Worm (Caenorhabditis elegans) whole organism, L1 larva: ENCODE measurements around the gene lips-15.

Experiments
- C16A3.4 ChIP-seq: fragments of 150-350 bp; optimal IDR thresholded peaks from 2 replicates; lab custom pipeline; 2014; ENCODE audit warnings: missing biosample characterization, missing genetic modification characterization
- ceh-82 ChIP-seq, 3 experiments: fragments of 150-350 bp in 1 of 3; sonication (generic microtip) in 2 of 3; optimal IDR thresholded peaks; 2 replicates each; lab custom pipeline; 2014 to 2017; ENCODE audit warnings: missing biosample characterization in 3 of 3, missing genetic modification characterization in 3 of 3
- dpl-1 ChIP-seq, 3 experiments: fragments of 150-350 bp in 2 of 3; sonication (generic microtip) in 1 of 3; optimal IDR thresholded peaks; 2 replicates each; lab custom pipeline; 2014 to 2017; ENCODE audit warnings: missing biosample characterization in 3 of 3, missing genetic modification characterization in 3 of 3, missing genetic modification reagents in 3 of 3
- efl-1 ChIP-seq, 4 experiments: fragments of 150-350 bp; optimal IDR thresholded peaks in 3 of 4; peaks in 1 of 4; 1 replicate in 1 of 4; 2 replicates in 3 of 4; lab custom pipeline; 2014; ENCODE audit warnings: missing biosample characterization in 2 of 4, missing genetic modification characterization in 2 of 4, missing genetic modification reagents in 2 of 4
- elt-3 ChIP-seq, 6 experiments: fragments of 150-350 bp in 1 of 6; sonication (generic microtip); optimal IDR thresholded peaks; 2 replicates each; lab custom pipeline; 2017 to 2018; ENCODE audit warnings: missing biosample characterization in 6 of 6, missing genetic modification characterization in 6 of 6, inconsistent platforms in 1 of 6
- ets-5 ChIP-seq: fragments of 200-800 bp; sonication (Bioruptor generic); IDR thresholded peaks from 2 replicates; pipeline ENCODE4 v1.3.6; 2022; ENCODE audit warnings: missing genetic modification characterization, missing compliant biosample characterization
- fkh-10 ChIP-seq: sonication (generic microtip); optimal IDR thresholded peaks from 2 replicates; lab custom pipeline; 2017; ENCODE audit warnings: missing biosample characterization, missing genetic modification reagents, missing genetic modification characterization
- fkh-4 ChIP-seq: sonication (generic microtip); optimal IDR thresholded peaks from 2 replicates; lab custom pipeline; 2016; ENCODE audit warnings: missing compliant biosample characterization, missing genetic modification characterization, borderline replicate concordance
- fos-1 ChIP-seq: fragments of 150-350 bp; optimal IDR thresholded peaks from 2 replicates; lab custom pipeline; 2014; ENCODE audit warnings: missing biosample characterization, missing genetic modification characterization
- hpl-2 ChIP-seq: fragments of 150-350 bp; optimal IDR thresholded peaks from 2 replicates; lab custom pipeline; 2014; ENCODE audit warnings: missing biosample characterization, missing genetic modification reagents, missing genetic modification characterization
- irx-1 ChIP-seq: sonication (generic microtip); optimal IDR thresholded peaks from 2 replicates; lab custom pipeline; 2016; ENCODE audit warnings: missing genetic modification characterization, missing compliant biosample characterization
- isw-1 ChIP-seq: fragments of 200-800 bp; sonication (Bioruptor generic); IDR thresholded peaks from 2 replicates; pipeline ENCODE4 v1.3.6; 2022; ENCODE audit warnings: missing genetic modification characterization, missing compliant biosample characterization
- lin-13 ChIP-seq: fragments of 150-350 bp; optimal IDR thresholded peaks from 2 replicates; lab custom pipeline; 2014; ENCODE audit warnings: missing biosample characterization, missing genetic modification reagents, missing genetic modification characterization
- lin-14 ChIP-seq: fragments of 200-800 bp; sonication (Bioruptor generic); optimal IDR thresholded peaks from 2 replicates; lab custom pipeline; 2018; ENCODE audit warnings: mild to moderate bottlenecking, missing genetic modification characterization, moderate library complexity, missing compliant biosample characterization
- lin-15B ChIP-seq: fragments of 150-350 bp; sonication (generic microtip); optimal IDR thresholded peaks from 3 replicates; lab custom pipeline; 2014; ENCODE audit warnings: missing biosample characterization, missing genetic modification characterization
- lin-35 ChIP-seq, 2 experiments: fragments of 150-350 bp; optimal IDR thresholded peaks; 2 replicates each; lab custom pipeline; 2014; ENCODE audit warnings: missing biosample characterization in 2 of 2, missing genetic modification characterization in 2 of 2, missing genetic modification reagents in 2 of 2
- lsy-2 ChIP-seq, 2 experiments: fragments of 150-350 bp; optimal IDR thresholded peaks; 2 replicates each; lab custom pipeline; 2014; ENCODE audit warnings: missing biosample characterization in 2 of 2, missing genetic modification characterization in 2 of 2
- mep-1 ChIP-seq: fragments of 150-350 bp; optimal IDR thresholded peaks from 2 replicates; lab custom pipeline; 2014; ENCODE audit warnings: missing biosample characterization, missing genetic modification characterization
- nhr-85 ChIP-seq: sonication (generic microtip); peaks from one replicate; lab custom pipeline; 2016; ENCODE audit warnings: missing genetic modification characterization, inconsistent platforms, missing compliant biosample characterization
- skn-1 ChIP-seq: fragments of 150-350 bp; optimal IDR thresholded peaks from 2 replicates; lab custom pipeline; 2014; ENCODE audit warnings: missing biosample characterization, missing genetic modification characterization
- snpc-4 ChIP-seq: fragments of 150-350 bp; optimal IDR thresholded peaks from 2 replicates; lab custom pipeline; 2014; ENCODE audit warnings: missing biosample characterization, missing genetic modification characterization
- snu-23 ChIP-seq: sonication (generic microtip); optimal IDR thresholded peaks from 2 replicates; lab custom pipeline; 2016; ENCODE audit warnings: missing genetic modification characterization, missing compliant biosample characterization
- sox-4 ChIP-seq: sonication (generic microtip); optimal IDR thresholded peaks from 2 replicates; lab custom pipeline; 2016; ENCODE audit warnings: missing genetic modification characterization, missing compliant biosample characterization
- sup-37 ChIP-seq: fragments of 200-800 bp; sonication (Bioruptor generic); optimal IDR thresholded peaks from 2 replicates; lab custom pipeline; 2018; ENCODE audit warnings: mild to moderate bottlenecking, missing genetic modification characterization, missing compliant biosample characterization
- swsn-7 ChIP-seq: sonication (generic microtip); optimal IDR thresholded peaks from 2 replicates; lab custom pipeline; 2016; ENCODE audit warnings: missing genetic modification characterization, missing compliant biosample characterization
- tbx-2 ChIP-seq: sonication (generic microtip); optimal IDR thresholded peaks from 2 replicates; lab custom pipeline; 2016; ENCODE audit warnings: missing genetic modification characterization, missing compliant biosample characterization
- tlp-1 ChIP-seq: fragments of 150-350 bp; optimal IDR thresholded peaks from 2 replicates; lab custom pipeline; 2014; ENCODE audit warnings: missing biosample characterization, missing genetic modification characterization
- unc-130 ChIP-seq: fragments of 150-350 bp; optimal IDR thresholded peaks from 2 replicates; lab custom pipeline; 2017; ENCODE audit warnings: missing biosample characterization, missing genetic modification characterization, inconsistent platforms
- unc-30 ChIP-seq: sonication (generic microtip); optimal IDR thresholded peaks from 2 replicates; lab custom pipeline; 2017; ENCODE audit warnings: missing biosample characterization, missing genetic modification characterization
- unc-62 ChIP-seq: fragments of 150-350 bp; optimal IDR thresholded peaks from 2 replicates; lab custom pipeline; 2014; ENCODE audit warnings: missing biosample characterization, missing genetic modification reagents, missing genetic modification characterization
- xbp-1 ChIP-seq: sonication (generic microtip); optimal IDR thresholded peaks from 2 replicates; lab custom pipeline; 2016; ENCODE audit warnings: missing genetic modification characterization, missing compliant biosample characterization
- zip-4 ChIP-seq: fragments of 200-800 bp; sonication (Bioruptor generic); optimal IDR thresholded peaks from 2 replicates; lab custom pipeline; 2018; ENCODE audit warnings: mild to moderate bottlenecking, missing genetic modification characterization, moderate library complexity, missing compliant biosample characterization
- ztf-11 ChIP-seq, 2 experiments: sonication (generic microtip); optimal IDR thresholded peaks; 2 replicates each; lab custom pipeline; 2016 to 2017; ENCODE audit warnings: missing genetic modification characterization in 2 of 2, missing biosample characterization in 1 of 2, missing compliant biosample characterization in 1 of 2

lips-15 gene

ce11 chrII:12603667-12604621 is at the start of gene lips-15, which contains the start of gene ceh-100:
lips-15 (plus strand) TSS chrII:12604386.
ceh-100 (minus strand) TSS chrII:12603680.
- TF ChIP-seq fkh-4, result no peak
- TF ChIP-seq snu-23 (GFP tag; lab: Kevin White, UChicago), result peak; percentile 42
- peak; percentile 5 for TF ChIP-seq lin-13
- TF ChIP-seq sox-4 (tag; lab: Kevin White, UChicago), result no peak
- peak; percentile 64 to 71 for TF ChIP-seq efl-1 (optimal IDR thresholded peaks at IDR 0.05; lab: Kevin White, UChicago)
- peak; percentile 74 to 94 for TF ChIP-seq efl-1 (GFP tag; optimal IDR thresholded peaks at IDR 0.05 in 1 of 2; lab: Kevin White, UChicago)
- no peak for TF ChIP-seq fkh-10 (GFP tag; lab: Kevin White, UChicago)
- TF ChIP-seq mep-1 (tag; lab: Kevin White, UChicago), result peak; percentile 33
- peak; percentile 76 for TF ChIP-seq lin-15B (tag; lab: Kevin White, UChicago)
- TF ChIP-seq ceh-82 (tag; optimal IDR thresholded peaks at IDR 0.05; lab: Kevin White, UChicago), result peak in 1 of 3 experiments; percentile 10
- TF ChIP-seq lin-35 (GFP tag; optimal IDR thresholded peaks at IDR 0.05; lab: Kevin White, UChicago), result peak; percentile 8 to 65
- no peak for TF ChIP-seq zip-4 (GFP tag; lab: Kevin White, UChicago)
- TF ChIP-seq tlp-1 (tag; lab: Kevin White, UChicago), result no peak
- TF ChIP-seq skn-1, result peak; percentile 17
- no peak for TF ChIP-seq isw-1 (GFP tag; lab: Robert Waterston, UW)
- TF ChIP-seq dpl-1 (GFP tag; optimal IDR thresholded peaks at IDR 0.05; lab: Kevin White, UChicago), result peak; percentile 13 to 70 (median 45)
- peak in 1 of 6 experiments; percentile 16 for TF ChIP-seq elt-3 (tag; optimal IDR thresholded peaks at IDR 0.05; lab: Kevin White, UChicago)
- TF ChIP-seq tbx-2 (tag; lab: Kevin White, UChicago), result peak; percentile 8
- TF ChIP-seq irx-1, result no peak
- TF ChIP-seq nhr-85 (tag; lab: Kevin White, UChicago), result peak; percentile 62
- no peak for TF ChIP-seq ztf-11 (tag; optimal IDR thresholded peaks at IDR 0.05; lab: Kevin White, UChicago)
- peak; percentile 22 to 23 for TF ChIP-seq lsy-2 (tag; optimal IDR thresholded peaks at IDR 0.05; lab: Kevin White, UChicago)
- peak; percentile 8 for TF ChIP-seq C16A3.4 (tag; lab: Kevin White, UChicago)
- TF ChIP-seq lin-14 (GFP tag; lab: Kevin White, UChicago), result peak; percentile 46
- no peak for TF ChIP-seq unc-130 (tag; lab: Kevin White, UChicago)
- TF ChIP-seq snpc-4, result peak; percentile 16
- no peak for TF ChIP-seq unc-62 (GFP tag; lab: Kevin White, UChicago)

ce11 chrII:12555579-12555978 is 48.6 kb upstream of the lips-15 start, which contains the start of gene F49C5.11:
F49C5.11 (plus strand) TSS chrII:12555879.
- TF ChIP-seq sup-37 (GFP tag; lab: Kevin White, UChicago), result no peak
- TF ChIP-seq swsn-7, result no peak
- no peak for TF ChIP-seq dpl-1 (GFP tag; optimal IDR thresholded peaks at IDR 0.05; lab: Kevin White, UChicago)
- no peak for TF ChIP-seq unc-62 (GFP tag; lab: Kevin White, UChicago)
- no peak for TF ChIP-seq fos-1 (tag; lab: Kevin White, UChicago)

ce11 chrII:12560210-12560609 is 44.0 kb upstream of the lips-15 start, which contains the start of gene F49C5.12:
F49C5.12 (minus strand) TSS chrII:12560310.
- TF ChIP-seq isw-1 (GFP tag; lab: Robert Waterston, UW), result no peak
- TF ChIP-seq dpl-1 (GFP tag; optimal IDR thresholded peaks at IDR 0.05; lab: Kevin White, UChicago), result no peak
- no peak for TF ChIP-seq hpl-2
- no peak for TF ChIP-seq ets-5 (GFP tag; lab: Robert Waterston, UW)

- no peak for TF ChIP-seq unc-30 (tag; lab: Kevin White, UChicago)
- no peak for TF ChIP-seq xbp-1
- no peak for TF ChIP-seq isw-1 (GFP tag; lab: Robert Waterston, UW)
- no peak for TF ChIP-seq elt-3 (tag; optimal IDR thresholded peaks at IDR 0.05; lab: Kevin White, UChicago)
Observed at ce11 chrII:12565851-12566250, 38.3 kb upstream of the lips-15 start, which contains the start of gene F49C5.7. F49C5.7 (plus strand) TSS chrII:12566151.
